Worm (Caenorhabditis elegans) whole organism, midembryonic: ENCODE data around the gene aass-1.

Experiments used
- T22C8.4 ChIP-seq: fragments of 200-800 bp; sonication (Bioruptor generic); IDR thresholded peaks from 2 replicates; pipeline ENCODE4 v1.3.6; 2022; ENCODE audit warnings: missing genetic modification characterization, missing compliant biosample characterization
- flt-1 ChIP-seq: fragments of 200-800 bp; sonication (Bioruptor generic); IDR thresholded peaks from 2 replicates; pipeline ENCODE4 v1.3.6; 2022; ENCODE audit warnings: missing genetic modification characterization, missing compliant biosample characterization
- klf-2 ChIP-seq: fragments of 200-800 bp; sonication (Bioruptor generic); conservative IDR thresholded peaks from 2 replicates; pipeline ENCODE4 v1.3.6; 2022; ENCODE audit warnings: missing genetic modification reagents, missing genetic modification characterization, missing compliant biosample characterization
- med-1 ChIP-seq: sonication (generic microtip); optimal IDR thresholded peaks from 2 replicates; lab custom pipeline; 2017; ENCODE audit warnings: missing genetic modification characterization, mild to moderate bottlenecking, missing compliant biosample characterization, antibody characterized with exemption, missing genetic modification reagents; ENCODE audit not compliant: insufficient read depth
- ref-1 ChIP-seq: fragments of 200-800 bp; sonication (Bioruptor generic); conservative IDR thresholded peaks from 2 replicates; pipeline ENCODE4 v1.3.6; 2022; ENCODE audit warnings: missing genetic modification reagents, missing genetic modification characterization, missing compliant biosample characterization
- tab-1 ChIP-seq: fragments of 200-800 bp; sonication (Bioruptor generic); IDR thresholded peaks from 2 replicates; pipeline ENCODE4 v1.3.6; 2022; ENCODE audit warnings: missing genetic modification characterization, missing compliant biosample characterization
- ztf-23 ChIP-seq: fragments of 200-800 bp; sonication (Bioruptor generic); IDR thresholded peaks from 2 replicates; pipeline ENCODE4 v1.3.6; 2022; ENCODE audit warnings: missing genetic modification reagents, missing genetic modification characterization, missing compliant biosample characterization
- ztf-29 ChIP-seq: fragments of 200-800 bp; sonication (Bioruptor generic); IDR thresholded peaks from 2 replicates; pipeline ENCODE4 v1.3.6; 2022; ENCODE audit warnings: missing genetic modification reagents, missing genetic modification characterization, missing compliant biosample characterization

ce11 chrIV:257095-257494, 12.2 kb downstream of the aass-1 start, which contains the start of gene R02D3.8:
- TF ChIP-seq flt-1: no peak
- TF ChIP-seq klf-2 (GFP tag; lab: Robert Waterston, UW): no peak
- no peak for TF ChIP-seq ztf-23
- TF ChIP-seq ztf-29 (GFP tag; lab: Robert Waterston, UW): no peak
- no peak for TF ChIP-seq tab-1 (GFP tag; lab: Robert Waterston, UW)
- no peak for TF ChIP-seq ref-1
- TF ChIP-seq T22C8.4 (GFP tag; lab: Robert Waterston, UW): no peak
- no peak for TF ChIP-seq med-1 (GFP tag; lab: Kevin White, UChicago)
